Worm (Caenorhabditis elegans): ENCODE results near the gene lite-1.

Gene lite-1

ce11 chrX:6247869-6248268 lies 17.3 kb upstream of the lite-1 start:
- no peak for TF ChIP-seq Y79H2A.3 (GFP tag; conservative IDR thresholded peaks at IDR 0.05)
- TF ChIP-seq akir-1 (GFP tag; optimal IDR thresholded peaks at IDR 0.05), result no peak
- no peak for TF ChIP-seq aptf-3 (GFP tag; IDR thresholded peaks at IDR 0.05)
- no peak for TF ChIP-seq lir-1 (GFP tag; conservative IDR thresholded peaks at IDR 0.05)
- TF ChIP-seq ekl-4 (GFP tag; IDR thresholded peaks at IDR 0.05), result no peak
- no peak for TF ChIP-seq attf-3 (GFP tag; conservative IDR thresholded peaks at IDR 0.05)
- no peak for TF ChIP-seq egl-44 (GFP tag; IDR thresholded peaks at IDR 0.05)
- no peak for TF ChIP-seq xnd-1 (tag; optimal IDR thresholded peaks at IDR 0.05)
- no peak for TF ChIP-seq F23B12.7 (tag; optimal IDR thresholded peaks at IDR 0.05; ENCODE audit: insufficient read depth)
- no peak for TF ChIP-seq snpc-1.1 (tag; optimal IDR thresholded peaks at IDR 0.05; ENCODE audit: insufficient read depth)
- no peak for TF ChIP-seq gei-17 (GFP tag; optimal IDR thresholded peaks at IDR 0.05)
- TF ChIP-seq hmg-20 (GFP tag; IDR thresholded peaks at IDR 0.05), result no peak
- TF ChIP-seq unc-130 (GFP tag; optimal IDR thresholded peaks at IDR 0.05), result no peak
- no peak for TF ChIP-seq hrde-1 (tag; optimal IDR thresholded peaks at IDR 0.05; ENCODE audit: borderline replicate concordance)

- TF ChIP-seq mcd-1 (GFP tag; IDR thresholded peaks at IDR 0.05), result no peak
- TF ChIP-seq ets-4 (GFP tag; optimal IDR thresholded peaks at IDR 0.05), result no peak
- no peak for TF ChIP-seq ZK185.1 (tag; optimal IDR thresholded peaks at IDR 0.05; ENCODE audit: poor library complexity, severe bottlenecking)
- TF ChIP-seq ztf-3 (GFP tag; optimal IDR thresholded peaks at IDR 0.05), result no peak
Observed at ce11 chrX:6247013-6247412, 16.4 kb upstream of the lite-1 start.

- TF ChIP-seq nfya-2 (GFP tag; IDR thresholded peaks at IDR 0.05), result no peak
- no peak for TF ChIP-seq madf-3 (GFP tag; IDR thresholded peaks at IDR 0.05)
- TF ChIP-seq snpc-3.4 (tag; optimal IDR thresholded peaks at IDR 0.05), result no peak
- no peak for TF ChIP-seq ceh-91 (GFP tag; IDR thresholded peaks at IDR 0.05)
- TF ChIP-seq T26A5.8 (tag; optimal IDR thresholded peaks at IDR 0.05), result no peak
- no peak for TF ChIP-seq mcd-1 (GFP tag; IDR thresholded peaks at IDR 0.05)
- no peak for TF ChIP-seq sdz-38 (tag; optimal IDR thresholded peaks at IDR 0.05)
- no peak for TF ChIP-seq nfya-1 (tag; optimal IDR thresholded peaks at IDR 0.05; ENCODE audit: borderline replicate concordance, insufficient read depth)
Observed at ce11 chrX:6245499-6245898, 14.9 kb upstream of the lite-1 start.

- no peak for TF ChIP-seq F52B5.7 (tag; optimal IDR thresholded peaks at IDR 0.05)
- no peak for TF ChIP-seq nhr-120 (GFP tag; IDR thresholded peaks at IDR 0.05)
- no peak for TF ChIP-seq Y53G8AR.9 (GFP tag; conservative IDR thresholded peaks at IDR 0.05)
- no peak for TF ChIP-seq akir-1 (GFP tag; optimal IDR thresholded peaks at IDR 0.05)
- TF ChIP-seq aptf-3 (GFP tag; IDR thresholded peaks at IDR 0.05), result no peak
- no peak for TF ChIP-seq Y53F4B.3 (GFP tag; IDR thresholded peaks at IDR 0.05)
- no peak for TF ChIP-seq xnd-1 (tag; optimal IDR thresholded peaks at IDR 0.05)
- no peak for TF ChIP-seq madf-10 (tag; optimal IDR thresholded peaks at IDR 0.05)
Observed at ce11 chrX:6240640-6241033, 10.1 kb upstream of the lite-1 start, which contains the start of gene got-2.2. Gene got-2.2 (plus strand): TSS chrX:6240983.

- TF ChIP-seq lin-35 (GFP tag; optimal IDR thresholded peaks at IDR 0.05), result peak in 1 of 3 experiments; percentile 5
- TF ChIP-seq nhr-80 (tag; optimal IDR thresholded peaks at IDR 0.05), result peak; percentile 2
- TF ChIP-seq F23B12.7 (tag; optimal IDR thresholded peaks at IDR 0.05; ENCODE audit: insufficient read depth), result no peak
- no peak for TF ChIP-seq cebp-1 (GFP tag; IDR thresholded peaks at IDR 0.05)
- peak; percentile 33 for TF ChIP-seq cebp-1 (tag; optimal IDR thresholded peaks at IDR 0.05)
- TF ChIP-seq madf-8 (GFP tag; conservative IDR thresholded peaks at IDR 0.05), result 0 out of 2 replicates have a peak, but pooled peaks have one; percentile 9
- peak; percentile 5; the same call in 1 of the 2 replicates for TF ChIP-seq dox-1 (GFP tag; IDR thresholded peaks at IDR 0.05)
- TF ChIP-seq chd-7 (tag; optimal IDR thresholded peaks at IDR 0.05), result no peak
- peak; percentile 58 for TF ChIP-seq madf-6 (GFP tag; IDR thresholded peaks at IDR 0.05)
- peak; percentile 69 for TF ChIP-seq efl-1 (GFP tag; optimal IDR thresholded peaks at IDR 0.05)
- peak; percentile 43 for TF ChIP-seq dpl-1 (GFP tag; optimal IDR thresholded peaks at IDR 0.05)
- peak; percentile 77 for TF ChIP-seq zfh-2 (GFP tag; conservative IDR thresholded peaks at IDR 0.05)
- no peak for TF ChIP-seq lag-1 (GFP tag; IDR thresholded peaks at IDR 0.05)
Observed at ce11 chrX:6239927-6240639, 9.5 kb upstream of the lite-1 start.

Measured in whole organism, young adult.